Worm (Caenorhabditis elegans): Measurements from ENCODE around the gene C09B9.85.
"Not testable (repeated sequence)": the region's sequence is repeated elsewhere in the genome, so short reads cannot be mapped to it uniquely, and the experiment has no call there.

ce11 chrIV:5066887-5067286 lies 41.3 kb upstream of the C09B9.85 start, which contains the start of gene ttbk-2.2:
- not testable (repeated sequence) for TF ChIP-seq aly-2 (tag; optimal IDR thresholded peaks at IDR 0.05); elt-3 (tag; optimal IDR thresholded peaks at IDR 0.05); snpc-4 (tag; optimal IDR thresholded peaks at IDR 0.05); ama-1 (optimal IDR thresholded peaks at IDR 0.05); mdl-1 (tag; optimal IDR thresholded peaks at IDR 0.05); unc-62 (GFP tag; optimal IDR thresholded peaks at IDR 0.05); mab-5 (tag; optimal IDR thresholded peaks at IDR 0.05); R02D3.7 (tag; optimal IDR thresholded peaks at IDR 0.05); ceh-82 (tag; optimal IDR thresholded peaks at IDR 0.05); nhr-11 (tag; optimal IDR thresholded peaks at IDR 0.05); zag-1 (tag; optimal IDR thresholded peaks at IDR 0.05); ceh-16 (tag; optimal IDR thresholded peaks at IDR 0.05); nhr-23 (tag; optimal IDR thresholded peaks at IDR 0.05); lin-39 (tag; optimal IDR thresholded peaks at IDR 0.05)

Measured in whole organism, L2 larva.